Fruit fly (Drosophila melanogaster): ENCODE data around the gene Sod1.

Sod1 gene

DNA sequence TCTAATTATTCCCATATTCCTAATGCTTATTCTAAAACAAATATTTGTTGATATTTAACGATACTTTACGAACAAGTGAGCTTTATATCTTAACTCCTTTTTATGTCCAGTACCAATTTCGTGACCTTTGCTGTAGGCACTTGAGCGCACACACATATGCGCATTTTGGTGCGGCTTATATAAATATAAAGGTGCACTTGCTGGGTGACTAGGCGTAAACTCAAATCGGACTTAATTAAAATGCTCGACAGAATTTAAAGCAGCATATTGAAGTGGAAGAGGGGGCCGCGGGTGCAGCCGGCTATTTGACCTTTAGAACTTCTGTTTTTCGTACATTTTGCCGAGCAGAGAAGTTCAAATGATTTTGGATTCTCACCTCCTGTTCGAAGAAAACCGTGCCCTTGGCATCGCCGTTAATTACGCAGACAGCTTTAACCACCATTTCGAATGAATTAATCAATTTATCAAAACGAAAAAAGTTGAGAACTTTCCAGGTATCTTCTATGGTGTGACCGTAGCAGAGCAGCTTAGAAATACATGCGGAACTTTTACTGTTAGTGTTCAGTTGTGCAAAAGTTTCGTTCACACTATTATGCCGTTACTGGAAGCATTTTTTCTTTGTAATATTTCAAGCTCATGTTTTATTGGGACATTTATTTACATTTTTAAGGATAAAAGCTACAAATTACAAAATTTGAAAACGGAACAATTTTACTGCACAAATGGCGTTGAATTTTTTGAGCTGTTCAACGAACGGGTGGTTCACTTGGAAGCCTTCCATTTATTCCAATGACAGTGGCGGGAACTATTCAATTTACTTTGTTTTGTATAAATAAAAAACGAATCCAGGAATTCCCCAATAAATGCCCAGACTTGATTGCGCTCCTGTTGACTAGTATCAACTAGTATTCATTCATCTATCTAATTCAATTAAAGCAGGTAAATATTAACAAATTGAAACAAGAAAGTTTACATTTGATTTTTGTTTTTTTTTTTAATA is at the start of gene Sod1 (continued):
- TF ChIP-seq rib (GFP tag; IDR thresholded peaks at IDR 0.05) (no peak), Sry-δ (GFP tag; optimal IDR thresholded peaks at IDR 0.05) (peak; percentile 34), ewg (GFP tag; optimal IDR thresholded peaks at IDR 0.05) (no peak), pum (GFP tag; optimal IDR thresholded peaks at IDR 0.05) (no peak), HHEX (GFP tag; optimal IDR thresholded peaks at IDR 0.05) (no peak), Hey (tag; optimal IDR thresholded peaks at IDR 0.05) (no peak), Kr (GFP tag; optimal IDR thresholded peaks at IDR 0.05) (no peak), CG4730 (GFP tag; IDR thresholded peaks at IDR 0.05) (no peak), gt (GFP tag; IDR thresholded peaks at IDR 0.05) (no peak), CG12299 (tag; optimal IDR thresholded peaks at IDR 0.05) (no peak), CG9932 (GFP tag; IDR thresholded peaks at IDR 0.05) (no peak), Bteb2 (GFP tag; optimal IDR thresholded peaks at IDR 0.05) (no peak), odd (GFP tag; optimal IDR thresholded peaks at IDR 0.05) (no peak), Dbx (GFP tag; IDR thresholded peaks at IDR 0.05) (no peak), CG13424 (tag; optimal IDR thresholded peaks at IDR 0.05) (no peak), CG14014 (GFP tag; IDR thresholded peaks at IDR 0.05) (no peak; the same call in 1 of the 2 replicates), dimm (GFP tag; IDR thresholded peaks at IDR 0.05) (no peak), CG8765 (GFP tag; IDR thresholded peaks at IDR 0.05) (no peak), Camta (GFP tag; optimal IDR thresholded peaks at IDR 0.05) (no peak), CG11504 (tag; optimal IDR thresholded peaks at IDR 0.05) (no peak), bab2 (GFP tag; optimal IDR thresholded peaks at IDR 0.05) (no peak), Eip74EF (GFP tag; optimal IDR thresholded peaks at IDR 0.05) (no peak), CG6791 (GFP tag; IDR thresholded peaks at IDR 0.05; ENCODE audit: partially characterized antibody) (no peak), CG8944 (GFP tag; optimal IDR thresholded peaks at IDR 0.05) (no peak), Mad (GFP tag; optimal IDR thresholded peaks at IDR 0.05) (no peak), en (GFP tag; optimal IDR thresholded peaks at IDR 0.05) (no peak), ftz-f1 (GFP tag; optimal IDR thresholded peaks at IDR 0.05) (peak; percentile 90), fd102C (GFP tag; optimal IDR thresholded peaks at IDR 0.05) (no peak), CG12659 (GFP tag; optimal IDR thresholded peaks at IDR 0.05) (peak; percentile 34), caup (GFP tag; optimal IDR thresholded peaks at IDR 0.05; ENCODE audit: severe bottlenecking) (no peak), CG9609 (GFP tag; optimal IDR thresholded peaks at IDR 0.05) (no peak), HLH54F (GFP tag; optimal IDR thresholded peaks at IDR 0.05) (no peak), CG6654 (GFP tag; optimal IDR thresholded peaks at IDR 0.05) (no peak), corto (GFP tag; optimal IDR thresholded peaks at IDR 0.05) (no peak), CG32532 (GFP tag; IDR thresholded peaks at IDR 0.05) (no peak), CG15073 (GFP tag; optimal IDR thresholded peaks at IDR 0.05) (no peak), Sox102F (GFP tag; optimal IDR thresholded peaks at IDR 0.05) (no peak), CG32772 (GFP tag; IDR thresholded peaks at IDR 0.05) (no peak), CG12236 (GFP tag; optimal IDR thresholded peaks at IDR 0.05) (no peak), hth (optimal IDR thresholded peaks at IDR 0.05) (no peak), GATAe (GFP tag; conservative IDR thresholded peaks at IDR 0.05) (no peak), CG16779 (GFP tag; IDR thresholded peaks at IDR 0.05) (no peak), pros (GFP tag; optimal IDR thresholded peaks at IDR 0.05) (no peak), ind (GFP tag; optimal IDR thresholded peaks at IDR 0.05) (no peak), jumu (GFP tag; optimal IDR thresholded peaks at IDR 0.05) (no peak), CG12071 (GFP tag; optimal IDR thresholded peaks at IDR 0.05) (no peak), tna (GFP tag; IDR thresholded peaks at IDR 0.05; ENCODE audit: partially characterized antibody) (no peak), CG7357 (GFP tag; IDR thresholded peaks at IDR 0.05) (peak; percentile 71), ems (GFP tag; optimal IDR thresholded peaks at IDR 0.05) (no peak), Sin3A (optimal IDR thresholded peaks at IDR 0.05) (peak; percentile 27)

Measured in whole organism, embryonic.